Worm (Caenorhabditis elegans) whole organism, L4 larva: ENCODE measurements around the gene Y34B4A.4.

Source experiments
- F10B5.3 ChIP-seq: sonication (generic microtip); optimal IDR thresholded peaks from 2 replicates; lab custom pipeline; 2016; ENCODE audit warnings: mild to moderate bottlenecking, missing genetic modification characterization, missing compliant biosample characterization
- F26F4.8 ChIP-seq: fragments of 200-800 bp; sonication (Bioruptor generic); conservative IDR thresholded peaks from 2 replicates; pipeline ENCODE4 v1.3.6; 2022; ENCODE audit warnings: missing genetic modification characterization, missing compliant biosample characterization
- aha-1 ChIP-seq: fragments of 150-350 bp; peaks from one replicate; lab custom pipeline; 2014; ENCODE audit warnings: missing biosample characterization, missing genetic modification characterization
- ceh-28 ChIP-seq: fragments of 150-350 bp; optimal IDR thresholded peaks from 2 replicates; lab custom pipeline; 2014; ENCODE audit warnings: missing biosample characterization, missing genetic modification reagents, missing genetic modification characterization
- ceh-62 ChIP-seq: sonication (generic microtip); optimal IDR thresholded peaks from 2 replicates; lab custom pipeline; 2017; ENCODE audit warnings: missing biosample characterization, missing genetic modification characterization
- daf-19 ChIP-seq: fragments of 200-800 bp; sonication (Bioruptor generic); conservative IDR thresholded peaks from 2 replicates; pipeline ENCODE4 v1.3.6; 2022; ENCODE audit warnings: missing genetic modification characterization, missing compliant biosample characterization
- dmd-6 ChIP-seq: fragments of 200-800 bp; sonication (Bioruptor generic); IDR thresholded peaks from 2 replicates; pipeline ENCODE4 v1.3.6; 2022; ENCODE audit warnings: missing genetic modification reagents, missing genetic modification characterization, missing compliant biosample characterization
- dpl-1 ChIP-seq: fragments of 150-350 bp; optimal IDR thresholded peaks from 2 replicates; lab custom pipeline; 2014; ENCODE audit warnings: missing biosample characterization, missing genetic modification reagents, missing genetic modification characterization
- duxl-1 ChIP-seq: sonication (generic microtip); optimal IDR thresholded peaks from 2 replicates; lab custom pipeline; 2016; ENCODE audit warnings: mild to moderate bottlenecking, missing genetic modification characterization, moderate library complexity, missing compliant biosample characterization; ENCODE audit not compliant: poor library complexity
- dve-1 ChIP-seq: sonication (generic microtip); optimal IDR thresholded peaks from 2 replicates; lab custom pipeline; 2017; ENCODE audit warnings: antibody characterized with exemption, mild to moderate bottlenecking, missing genetic modification characterization, missing compliant biosample characterization; ENCODE audit not compliant: insufficient read depth
- gei-8 ChIP-seq: fragments of 200-800 bp; sonication (Bioruptor generic); optimal IDR thresholded peaks from 2 replicates; lab custom pipeline; 2018; ENCODE audit warnings: mild to moderate bottlenecking, missing genetic modification characterization, missing compliant biosample characterization
- hlh-11 ChIP-seq: fragments of 200-800 bp; sonication (Bioruptor generic); optimal IDR thresholded peaks from 2 replicates; lab custom pipeline; 2018; ENCODE audit warnings: mild to moderate bottlenecking, missing genetic modification characterization, missing compliant biosample characterization
- hlh-30 ChIP-seq: sonication (generic microtip); optimal IDR thresholded peaks from 2 replicates; lab custom pipeline; 2017; ENCODE audit warnings: antibody characterized with exemption, mild to moderate bottlenecking, missing genetic modification characterization, missing compliant biosample characterization; ENCODE audit not compliant: insufficient read depth
- hmg-1.1 ChIP-seq: fragments of 200-800 bp; sonication (Bioruptor generic); IDR thresholded peaks from 2 replicates; pipeline ENCODE4 v1.3.6; 2022; ENCODE audit warnings: missing genetic modification reagents, missing genetic modification characterization, missing compliant biosample characterization
- lin-1 ChIP-seq: fragments of 200-800 bp; sonication (Bioruptor generic); IDR thresholded peaks from 2 replicates; pipeline ENCODE4 v1.3.6; 2022; ENCODE audit warnings: missing genetic modification reagents, missing genetic modification characterization, missing compliant biosample characterization
- lin-29 ChIP-seq: fragments of 200-800 bp; sonication (Bioruptor generic); IDR thresholded peaks from 2 replicates; pipeline ENCODE4 v1.3.6; 2022; ENCODE audit warnings: missing genetic modification reagents, missing genetic modification characterization, missing compliant biosample characterization
- lin-38 ChIP-seq: fragments of 200-800 bp; sonication (Bioruptor generic); IDR thresholded peaks from 2 replicates; pipeline ENCODE4 v1.3.6; 2022; ENCODE audit warnings: missing genetic modification reagents, missing genetic modification characterization, missing compliant biosample characterization
- lsy-2 ChIP-seq, 2 experiments: fragments of 150-350 bp in 1 of 2; sonication (generic microtip) in 1 of 2; optimal IDR thresholded peaks; 2 replicates each; lab custom pipeline; 2014 to 2017; ENCODE audit warnings: missing biosample characterization in 2 of 2, missing genetic modification characterization in 2 of 2
- madf-9 ChIP-seq: fragments of 200-800 bp; sonication (Bioruptor generic); conservative IDR thresholded peaks from 2 replicates; pipeline ENCODE4 v1.3.6; 2022; ENCODE audit warnings: missing genetic modification reagents, missing genetic modification characterization, missing compliant biosample characterization
- mep-1 ChIP-seq: fragments of 150-350 bp; sonication (generic microtip); optimal IDR thresholded peaks from 3 replicates; lab custom pipeline; 2014; ENCODE audit warnings: missing biosample characterization, missing genetic modification characterization
- mes-2 ChIP-seq: sonication (generic microtip); optimal IDR thresholded peaks from 2 replicates; lab custom pipeline; 2016; ENCODE audit warnings: missing genotype, mild to moderate bottlenecking, missing genetic modification characterization, missing compliant biosample characterization; ENCODE audit not compliant: poor library complexity, severe bottlenecking
- mxl-2 ChIP-seq: fragments of 200-800 bp; sonication (Bioruptor generic); conservative IDR thresholded peaks from 2 replicates; pipeline ENCODE4 v1.3.6; 2022; ENCODE audit warnings: missing genetic modification reagents, missing genetic modification characterization, missing compliant biosample characterization
- nhr-102 ChIP-seq: sonication (generic microtip); optimal IDR thresholded peaks from 2 replicates; lab custom pipeline; 2016; ENCODE audit warnings: mild to moderate bottlenecking, missing genetic modification characterization, moderate library complexity, missing compliant biosample characterization
- nhr-237 ChIP-seq: sonication (generic microtip); optimal IDR thresholded peaks from 2 replicates; lab custom pipeline; 2017; ENCODE audit warnings: missing biosample characterization, missing genetic modification characterization
- nhr-28 ChIP-seq: fragments of 150-350 bp; optimal IDR thresholded peaks from 2 replicates; lab custom pipeline; 2014; ENCODE audit warnings: missing biosample characterization, missing genetic modification characterization
- nhr-41 ChIP-seq: fragments of 200-800 bp; sonication (Bioruptor generic); IDR thresholded peaks from 2 replicates; pipeline ENCODE4 v1.3.6; 2022; ENCODE audit warnings: missing genetic modification reagents, missing genetic modification characterization, missing compliant biosample characterization
- pqm-1 ChIP-seq: sonication (generic microtip); optimal IDR thresholded peaks from 2 replicates; lab custom pipeline; 2017; ENCODE audit warnings: missing biosample characterization, missing genetic modification characterization
- rbr-2 ChIP-seq: sonication (generic microtip); optimal IDR thresholded peaks from 2 replicates; lab custom pipeline; 2016; ENCODE audit warnings: missing genotype, missing genetic modification characterization, missing compliant biosample characterization
- saeg-2 ChIP-seq: fragments of 200-800 bp; sonication (Bioruptor generic); IDR thresholded peaks from 2 replicates; pipeline ENCODE4 v1.3.6; 2022; ENCODE audit warnings: missing genetic modification reagents, missing genetic modification characterization, missing compliant biosample characterization
- set-16 ChIP-seq: fragments of 200-800 bp; sonication (Bioruptor generic); IDR thresholded peaks from 2 replicates; pipeline ENCODE4 v1.3.6; 2022; ENCODE audit warnings: missing genetic modification reagents, missing genetic modification characterization, missing compliant biosample characterization
- spr-3 ChIP-seq: fragments of 200-800 bp; sonication (Bioruptor generic); optimal IDR thresholded peaks from 2 replicates; lab custom pipeline; 2018; ENCODE audit warnings: mild to moderate bottlenecking, missing genetic modification characterization, missing compliant biosample characterization
- tra-1 ChIP-seq: fragments of 200-800 bp; sonication (Bioruptor generic); IDR thresholded peaks from 2 replicates; pipeline ENCODE4 v1.3.6; 2022; ENCODE audit warnings: missing genetic modification reagents, missing genetic modification characterization, missing compliant biosample characterization
- unc-62 ChIP-seq, 3 experiments: fragments of 150-350 bp in 1 of 3; sonication (generic microtip); optimal IDR thresholded peaks in 2 of 3; peaks in 1 of 3; 1 replicate in 1 of 3; 2 replicates in 2 of 3; lab custom pipeline; 2014 to 2017; ENCODE audit warnings: missing biosample characterization in 3 of 3, missing genetic modification characterization in 3 of 3, missing genetic modification reagents in 3 of 3, missing genotype in 1 of 3
- zip-11 ChIP-seq: fragments of 200-800 bp; sonication (Bioruptor generic); IDR thresholded peaks from 2 replicates; pipeline ENCODE4 v1.3.6; 2022; ENCODE audit warnings: missing genetic modification characterization, missing compliant biosample characterization
- zip-2 ChIP-seq: fragments of 150-350 bp; optimal IDR thresholded peaks from 2 replicates; lab custom pipeline; 2014; ENCODE audit warnings: missing biosample characterization, missing genetic modification characterization
- ztf-11 ChIP-seq: fragments of 150-350 bp; optimal IDR thresholded peaks from 2 replicates; lab custom pipeline; 2014; ENCODE audit warnings: missing biosample characterization, missing genetic modification characterization
- ztf-7 ChIP-seq: fragments of 150-350 bp; optimal IDR thresholded peaks from 2 replicates; lab custom pipeline; 2014; ENCODE audit warnings: missing biosample characterization, missing genetic modification characterization

Gene Y34B4A.4

ce11 chrX:5275209-5275608 is 11.1 kb downstream of the Y34B4A.4 start, which contains the start of gene hst-6 (continued):
- TF ChIP-seq ztf-11, result no peak
- TF ChIP-seq hmg-1.1, result peak; percentile 78
- peak; percentile 21 for TF ChIP-seq zip-2 (tag; lab: Kevin White, UChicago)
- peak; percentile 77 for TF ChIP-seq nhr-28 (tag; lab: Kevin White, UChicago)
- peak; percentile 61; the same call in 1 of the 2 replicates for TF ChIP-seq saeg-2 (GFP tag; lab: Robert Waterston, UW)
- no peak for TF ChIP-seq ztf-7 (tag; lab: Kevin White, UChicago)
- no peak for TF ChIP-seq daf-19 (GFP tag; lab: Robert Waterston, UW)
- TF ChIP-seq zip-11 (GFP tag; lab: Robert Waterston, UW), result no peak
- peak; percentile 96 for TF ChIP-seq lin-38 (GFP tag; lab: Robert Waterston, UW)
- peak in 1 of 2 experiments; percentile 98 for TF ChIP-seq unc-62 (GFP tag; optimal IDR thresholded peaks at IDR 0.05 in 1 of 2; lab: Kevin White, UChicago)
- no peak for TF ChIP-seq unc-62 (tag; optimal IDR thresholded peaks at IDR 0.05; lab: Kevin White, UChicago)
- TF ChIP-seq hlh-30 (tag; lab: Kevin White, UChicago), result peak; percentile 53
- peak; percentile 66 for TF ChIP-seq dve-1
- peak; percentile 75 for TF ChIP-seq rbr-2
- peak in 1 of 2 experiments; percentile 79 for TF ChIP-seq lsy-2 (tag; optimal IDR thresholded peaks at IDR 0.05; lab: Kevin White, UChicago)
- TF ChIP-seq mes-2 (tag; lab: Kevin White, UChicago), result peak; percentile 82
- peak; percentile 43 for TF ChIP-seq dpl-1 (GFP tag; lab: Kevin White, UChicago)
- TF ChIP-seq hlh-11, result peak; percentile 72
- TF ChIP-seq lin-1, result 0 out of 2 replicates have a peak, but pooled peaks have one; percentile 20
- no peak for TF ChIP-seq nhr-41 (GFP tag; lab: Robert Waterston, UW)
- peak; percentile 46 for TF ChIP-seq pqm-1 (tag; lab: Kevin White, UChicago)
- peak; percentile 86 for TF ChIP-seq mep-1 (tag; lab: Kevin White, UChicago)
- 0 out of 2 replicates have a peak, but pooled peaks have one; percentile 42 for TF ChIP-seq tra-1 (GFP tag; lab: Robert Waterston, UW)
- TF ChIP-seq ceh-28 (tag; lab: Kevin White, UChicago), result peak; percentile 22
- peak; percentile 63 for TF ChIP-seq dmd-6 (GFP tag; lab: Robert Waterston, UW)
- TF ChIP-seq, all 104 proteins: peak for 36

ce11 chrX:5276772-5277171 is 12.6 kb downstream of the Y34B4A.4 start:
- TF ChIP-seq F26F4.8 (GFP tag; lab: Robert Waterston, UW) (no peak), nhr-237 (no peak), mxl-2 (no peak), F10B5.3 (tag; lab: Kevin White, UChicago) (no peak), unc-62 (GFP tag; optimal IDR thresholded peaks at IDR 0.05 in 1 of 2; lab: Kevin White, UChicago) (peak in 1 of 2 experiments; percentile 32), unc-62 (tag; optimal IDR thresholded peaks at IDR 0.05; lab: Kevin White, UChicago) (no peak), lin-29 (no peak), tra-1 (GFP tag; lab: Robert Waterston, UW) (no peak), madf-9 (GFP tag; lab: Robert Waterston, UW) (no peak), duxl-1 (tag; lab: Kevin White, UChicago) (no peak), aha-1 (peak; percentile 78)

- TF ChIP-seq gei-8 (GFP tag; lab: Kevin White, UChicago) (no peak), set-16 (no peak), ceh-62 (no peak), zip-2 (tag; lab: Kevin White, UChicago) (no peak), spr-3 (GFP tag; lab: Kevin White, UChicago) (no peak), nhr-102 (tag; lab: Kevin White, UChicago) (no peak), ztf-11 (no peak)
Observed at ce11 chrX:5278249-5278648, 14.1 kb downstream of the Y34B4A.4 start.
